Worm (Caenorhabditis elegans) whole organism, L4 larva: ENCODE results near the gene nex-4.

Experiments
- nhr-28 ChIP-seq: fragments of 150-350 bp; optimal IDR thresholded peaks from 2 replicates; lab custom pipeline; 2014; ENCODE audit warnings: missing biosample characterization, missing genetic modification characterization
- zfp-3 ChIP-seq: fragments of 200-800 bp; sonication (Bioruptor generic); conservative IDR thresholded peaks from 2 replicates; pipeline ENCODE4 v1.3.6; 2022; ENCODE audit warnings: missing genetic modification reagents, missing genetic modification characterization, missing compliant biosample characterization

DNA sequence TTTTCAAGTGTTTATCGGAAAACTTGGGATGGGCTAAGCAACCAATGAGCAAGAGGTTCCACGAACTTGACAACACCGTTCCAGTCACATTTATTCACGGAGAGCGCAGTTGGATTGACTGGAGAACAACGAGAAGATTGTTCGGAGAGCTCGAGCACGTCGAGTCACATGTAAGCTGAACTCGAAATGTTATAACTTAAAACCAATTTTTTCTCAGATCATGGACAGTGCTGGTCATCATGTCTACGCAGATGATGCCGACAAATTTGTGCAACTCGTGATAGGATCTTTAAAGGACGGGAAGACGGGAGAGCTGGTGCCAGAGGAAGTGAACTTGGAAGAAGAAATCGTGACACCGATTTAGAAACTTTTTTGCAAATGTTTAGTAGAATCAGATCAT lies 4.7 kb upstream of the nex-4 start:
- TF ChIP-seq nhr-28 (tag; lab: Kevin White, UChicago) (no peak), zfp-3 (no peak)
